Worm (Caenorhabditis elegans) whole organism, dauer: ENCODE data around the gene smc-6.

Experiments used
- unc-62 ChIP-seq: sonication (generic microtip); optimal IDR thresholded peaks from 2 replicates; lab custom pipeline; 2017; ENCODE audit warnings: missing biosample characterization, missing genetic modification reagents, missing genetic modification characterization

The smc-6 gene

DNA sequence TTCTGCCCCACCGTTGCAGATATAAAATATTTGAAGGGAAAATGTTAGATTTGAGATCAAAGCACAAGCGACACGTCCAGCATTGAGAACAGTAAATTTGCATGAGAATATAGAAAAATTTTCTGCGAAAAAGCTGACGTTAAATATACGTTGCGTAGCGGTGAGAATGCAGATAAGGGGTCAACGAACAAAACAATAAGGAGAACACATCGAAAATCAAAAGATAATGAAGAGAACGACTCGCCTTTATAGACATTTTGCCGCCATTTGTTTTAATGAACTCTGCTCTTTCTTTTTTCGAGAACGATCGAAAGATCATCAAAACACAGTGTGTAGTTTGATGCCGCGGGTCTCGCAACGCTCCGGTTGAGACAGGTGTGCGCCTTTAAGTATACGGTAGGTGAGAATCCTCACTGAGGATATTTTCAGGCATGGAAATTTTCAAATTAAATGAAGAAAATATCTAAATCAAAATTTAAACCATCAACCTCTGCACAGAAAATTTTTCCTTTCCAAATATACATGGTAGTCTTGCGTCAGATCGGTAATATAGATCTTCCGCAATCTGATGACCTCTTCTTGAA, 17.7 kb downstream of the smc-6 start:
- TF ChIP-seq unc-62 (GFP tag; lab: Kevin White, UChicago): no peak

DNA sequence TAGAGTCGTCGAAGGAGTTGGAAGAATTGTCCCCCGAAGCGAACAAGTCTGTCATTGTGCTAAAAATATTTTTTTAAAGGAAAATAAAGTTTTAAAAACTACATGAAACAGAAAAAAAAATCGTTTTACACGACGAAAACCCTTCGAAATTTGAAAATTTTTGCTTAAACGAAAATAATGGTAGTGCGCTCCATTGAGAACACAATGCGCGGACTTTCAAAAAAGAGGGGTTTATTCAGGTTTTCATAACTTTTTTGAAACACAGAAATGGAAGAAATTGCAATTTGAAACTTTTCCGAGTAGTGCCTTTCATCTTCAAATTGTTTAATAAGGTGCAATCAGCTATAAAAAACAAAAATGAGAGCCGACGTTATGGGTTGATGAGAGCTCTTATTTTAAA, 21.2 kb downstream of the smc-6 start, which contains the start of gene npp-5:
npp-5 (minus strand) TSS at position 59 of the 400 bp plus-strand sequence.
- TF ChIP-seq unc-62 (GFP tag; lab: Kevin White, UChicago): no peak

DNA sequence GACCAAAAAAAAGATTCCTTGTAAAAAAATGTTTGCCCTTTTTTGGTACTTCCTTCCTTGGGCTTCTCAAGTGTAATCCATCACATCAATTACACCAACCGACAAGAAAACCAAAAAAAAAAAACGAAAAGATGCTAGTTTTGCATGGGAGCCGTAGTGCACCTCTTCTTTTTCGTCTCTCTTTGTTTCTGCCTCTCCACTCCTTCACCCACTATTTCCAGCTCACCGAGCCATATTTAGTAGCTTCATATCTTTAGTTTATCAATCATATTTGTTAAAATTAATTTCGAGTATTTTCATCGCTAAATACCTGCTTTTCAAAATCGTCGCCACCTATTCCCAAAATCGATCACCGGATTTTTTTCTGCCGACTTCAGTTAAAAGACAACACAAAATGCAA, 22.2 kb downstream of the smc-6 start, which contains the start of gene F07A11.4:
F07A11.4 (plus strand) TSS at position 301 of the 400 bp plus-strand sequence.
- no peak for TF ChIP-seq unc-62 (GFP tag; lab: Kevin White, UChicago)

DNA sequence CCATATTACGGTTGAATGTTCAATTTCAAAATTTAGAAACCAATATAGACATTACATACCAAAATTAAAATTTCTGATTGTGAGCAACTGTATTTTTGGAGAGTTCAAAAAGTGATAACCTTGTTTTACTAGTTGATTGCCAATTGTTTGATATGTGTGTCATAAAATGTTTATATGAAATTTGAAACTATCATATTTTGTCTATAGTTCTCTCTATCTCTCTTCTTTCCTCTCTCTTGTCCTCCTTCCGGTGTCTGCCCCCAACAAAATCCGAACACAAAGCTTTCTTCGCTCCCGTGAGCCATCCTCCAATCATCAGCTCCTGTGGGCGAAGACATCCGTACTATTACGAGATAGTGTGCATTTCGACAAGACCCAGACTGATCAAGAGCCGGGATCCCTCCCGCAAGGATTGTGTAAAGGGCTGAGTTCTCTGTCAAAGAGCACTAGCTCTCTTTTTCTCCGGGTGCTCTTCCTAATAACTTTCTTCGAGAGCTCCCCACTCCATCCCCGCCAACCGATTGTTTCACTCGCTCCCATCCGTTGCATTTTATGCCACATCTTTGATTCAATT, 24.0 kb downstream of the smc-6 start:
- no peak for TF ChIP-seq unc-62 (GFP tag; lab: Kevin White, UChicago)

DNA sequence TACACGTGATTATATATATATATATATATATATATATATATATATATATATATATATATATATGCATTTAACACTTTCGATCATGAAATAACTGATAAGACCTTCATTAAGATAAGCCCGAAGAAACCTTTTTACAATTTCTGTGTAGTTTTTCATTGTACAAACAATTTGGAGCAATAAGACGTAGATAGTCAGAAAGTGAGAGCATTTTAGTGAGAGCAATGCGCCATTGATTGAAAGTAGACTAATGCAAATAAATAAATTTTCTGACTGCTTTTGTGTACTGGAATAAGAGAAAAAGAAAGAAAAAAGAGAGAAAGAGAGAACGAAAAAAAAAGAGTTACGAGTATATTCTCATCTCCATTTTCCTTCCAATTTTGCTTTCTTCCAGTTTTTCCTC, 26.1 kb downstream of the smc-6 start:
- TF ChIP-seq unc-62 (GFP tag; lab: Kevin White, UChicago): no peak

DNA sequence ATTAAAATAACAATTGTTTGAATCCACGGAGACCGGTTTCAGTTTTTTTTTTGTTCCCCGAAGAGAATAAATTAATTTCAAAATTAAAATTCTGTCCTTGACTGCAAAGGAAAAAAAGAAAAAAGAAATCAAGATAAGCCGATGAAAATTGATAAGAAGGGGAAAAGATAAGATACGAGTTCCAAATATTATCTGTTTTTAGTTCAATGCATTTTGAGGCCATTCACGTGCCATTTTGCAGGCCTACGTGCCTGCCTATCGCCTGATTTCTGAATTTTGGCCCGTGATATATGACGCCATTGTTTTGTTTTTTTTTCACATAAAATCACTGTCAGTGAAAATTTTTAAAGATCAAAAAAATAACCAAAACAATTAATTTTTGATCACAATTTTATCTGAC, 32.9 kb downstream of the smc-6 start:
- no peak for TF ChIP-seq unc-62 (GFP tag; lab: Kevin White, UChicago)

DNA sequence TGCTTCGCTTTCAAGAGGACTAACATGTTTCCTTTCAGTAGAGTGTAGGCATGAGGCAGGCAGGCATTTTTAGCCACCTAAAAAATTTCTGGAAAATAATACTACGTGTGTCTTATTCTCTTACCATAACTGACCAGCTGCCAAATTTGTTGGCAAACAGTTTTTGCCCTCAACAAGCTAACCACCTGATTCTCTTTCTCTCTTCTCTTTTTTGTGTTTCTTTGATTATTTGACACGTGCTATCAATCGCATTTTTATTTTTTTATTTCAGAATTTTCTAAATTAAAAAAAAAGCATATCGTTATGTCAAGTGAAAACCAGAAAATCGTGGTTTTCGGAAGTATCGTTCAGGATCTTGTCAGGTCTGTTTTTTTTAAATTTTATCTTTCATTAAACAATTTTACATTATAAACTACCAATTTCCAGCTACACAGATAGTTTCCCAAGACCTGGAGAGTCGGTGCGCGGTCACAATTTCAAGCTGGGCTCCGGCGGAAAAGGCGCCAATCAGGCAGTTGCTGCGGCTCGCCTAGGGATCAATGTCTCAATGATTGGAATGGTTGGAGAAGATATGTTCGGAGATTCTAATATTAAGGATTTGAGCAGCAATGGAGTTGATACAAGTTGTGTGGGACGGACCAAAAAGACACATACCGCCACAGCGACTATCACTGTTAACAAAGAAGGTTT, 33.7 kb downstream of the smc-6 start, which contains the start of gene F07A11.5:
F07A11.5 (plus strand) TSS at position 267 of the 690 bp plus-strand sequence.
- no peak for TF ChIP-seq unc-62 (GFP tag; lab: Kevin White, UChicago)

DNA sequence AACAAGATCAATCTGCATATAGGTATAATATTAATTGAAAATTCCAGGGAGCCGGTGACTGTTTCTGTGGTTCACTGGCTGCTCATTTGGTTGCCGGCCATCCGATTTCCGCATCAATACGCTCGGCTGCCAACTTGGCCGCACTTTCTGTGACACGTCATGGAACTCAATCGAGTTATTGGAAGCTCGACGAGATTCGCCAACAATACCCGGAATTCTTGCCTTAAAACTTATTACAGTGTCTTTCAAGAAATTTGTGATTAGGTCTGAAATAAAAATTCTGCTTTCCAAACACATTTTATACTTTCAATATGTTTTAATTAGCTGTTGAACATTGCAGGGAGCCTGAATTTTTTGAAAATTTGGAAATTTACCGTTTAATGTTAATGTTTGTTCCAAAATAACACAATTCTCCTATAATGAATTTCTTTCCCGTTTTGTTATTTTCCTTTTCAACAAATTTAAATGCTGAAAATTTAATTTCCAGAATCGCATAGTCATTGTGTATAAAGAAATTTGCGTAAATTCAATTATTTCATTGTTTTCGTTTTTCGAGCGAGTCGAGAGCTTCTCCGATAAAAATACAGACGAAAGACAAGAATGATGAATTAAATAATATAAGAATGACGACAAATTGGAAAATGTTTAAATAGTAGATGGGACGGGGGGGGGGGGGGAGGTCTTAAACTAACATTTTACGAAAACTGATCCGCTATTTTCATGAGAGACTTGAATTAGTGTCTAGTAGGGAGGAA, 35.8 kb downstream of the smc-6 start:
- no peak for TF ChIP-seq unc-62 (GFP tag; lab: Kevin White, UChicago)

DNA sequence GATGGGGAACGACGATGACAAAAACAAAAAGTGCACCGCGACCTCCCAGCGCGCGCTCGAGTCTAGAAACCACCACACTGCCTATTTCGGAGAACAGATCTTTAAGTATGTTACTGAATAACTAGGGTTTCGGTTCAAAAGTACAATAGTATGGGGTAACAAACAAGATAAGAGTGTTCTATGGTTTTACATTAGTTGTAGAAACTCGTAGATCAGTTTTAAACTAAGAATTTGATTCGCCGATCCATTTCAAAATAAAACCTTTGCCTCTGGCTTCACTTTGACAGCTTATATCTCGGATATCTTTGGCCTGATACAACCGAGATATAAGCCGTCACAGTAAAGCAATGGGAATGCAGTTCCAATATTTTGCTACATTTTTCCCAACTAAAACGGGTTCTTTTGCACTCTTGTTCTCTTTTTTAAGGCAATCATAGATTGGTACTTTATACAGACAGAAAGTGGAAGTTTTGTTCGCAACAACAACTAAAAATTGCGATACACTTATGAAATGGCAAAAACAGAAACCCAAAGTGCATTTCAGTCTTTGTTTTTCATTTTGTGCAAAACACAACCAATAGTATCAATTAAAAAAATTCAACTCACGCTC, 37.9 kb downstream of the smc-6 start:
- TF ChIP-seq unc-62 (GFP tag; lab: Kevin White, UChicago): no peak

DNA sequence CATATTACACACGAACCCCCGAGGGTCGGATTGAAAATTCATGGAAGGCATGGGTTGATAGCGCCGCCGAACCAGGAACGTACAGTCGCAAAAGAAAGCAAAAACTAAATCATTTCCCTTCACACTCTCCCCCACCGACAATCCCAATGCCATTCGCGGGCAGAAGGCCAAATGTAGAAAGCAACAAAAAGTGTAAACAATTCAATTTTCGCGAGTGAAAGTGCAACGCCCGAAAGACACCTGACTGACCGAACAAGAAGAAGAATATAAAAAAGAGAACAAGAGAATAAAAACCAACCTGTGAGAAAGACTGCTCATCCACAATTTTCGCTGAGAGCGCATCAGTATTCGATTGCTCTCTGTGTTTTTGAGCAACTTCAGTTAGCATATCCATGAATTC, 39.2 kb downstream of the smc-6 start:
- TF ChIP-seq unc-62 (GFP tag; lab: Kevin White, UChicago): no peak

DNA sequence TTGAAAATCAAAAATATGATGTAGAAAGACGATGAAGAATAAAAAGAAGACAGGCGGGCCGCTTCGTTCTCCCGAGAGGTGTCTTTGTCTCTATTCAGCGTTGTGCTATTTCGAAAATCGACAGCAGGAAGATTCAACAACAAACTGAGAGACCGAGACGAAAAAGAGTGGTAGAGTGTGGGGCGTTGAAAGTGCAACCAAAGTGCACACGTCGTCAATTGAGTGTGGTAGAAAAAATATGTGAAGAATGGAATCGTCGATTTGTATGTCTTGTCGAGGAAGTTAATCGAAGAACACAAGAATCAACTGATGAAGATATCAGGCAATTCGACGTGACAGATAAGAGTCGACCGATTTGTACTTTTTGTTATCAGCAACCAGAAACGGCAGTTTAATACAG, 40.7 kb downstream of the smc-6 start:
- no peak for TF ChIP-seq unc-62 (GFP tag; lab: Kevin White, UChicago)

DNA sequence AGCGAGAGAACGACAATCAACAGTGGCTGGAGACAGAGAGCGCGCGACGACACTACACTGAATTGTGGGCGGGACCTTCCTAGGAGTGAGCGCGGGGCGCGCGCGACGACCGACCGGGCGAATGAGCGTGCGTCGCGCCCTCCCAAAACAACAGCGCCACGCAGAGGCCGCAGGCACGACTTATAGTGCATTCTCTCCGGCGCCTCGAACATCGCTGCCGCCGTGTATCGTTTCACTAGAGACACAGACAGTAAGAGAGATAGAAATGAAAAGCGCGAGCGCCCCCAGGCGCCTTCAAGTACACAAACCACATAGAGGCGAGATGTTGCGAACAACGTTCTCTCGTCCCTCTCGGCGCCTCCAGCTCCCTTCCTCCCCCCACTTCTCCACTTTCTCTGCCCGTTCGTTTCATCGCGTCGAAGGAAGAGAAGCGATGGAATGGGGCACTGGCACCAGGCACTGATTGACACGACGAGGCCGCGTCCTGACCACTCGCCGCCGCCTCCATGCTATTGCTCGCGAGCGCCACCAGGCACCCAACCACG, 41.5 kb downstream of the smc-6 start:
- TF ChIP-seq unc-62 (GFP tag; lab: Kevin White, UChicago): peak; percentile 2

DNA sequence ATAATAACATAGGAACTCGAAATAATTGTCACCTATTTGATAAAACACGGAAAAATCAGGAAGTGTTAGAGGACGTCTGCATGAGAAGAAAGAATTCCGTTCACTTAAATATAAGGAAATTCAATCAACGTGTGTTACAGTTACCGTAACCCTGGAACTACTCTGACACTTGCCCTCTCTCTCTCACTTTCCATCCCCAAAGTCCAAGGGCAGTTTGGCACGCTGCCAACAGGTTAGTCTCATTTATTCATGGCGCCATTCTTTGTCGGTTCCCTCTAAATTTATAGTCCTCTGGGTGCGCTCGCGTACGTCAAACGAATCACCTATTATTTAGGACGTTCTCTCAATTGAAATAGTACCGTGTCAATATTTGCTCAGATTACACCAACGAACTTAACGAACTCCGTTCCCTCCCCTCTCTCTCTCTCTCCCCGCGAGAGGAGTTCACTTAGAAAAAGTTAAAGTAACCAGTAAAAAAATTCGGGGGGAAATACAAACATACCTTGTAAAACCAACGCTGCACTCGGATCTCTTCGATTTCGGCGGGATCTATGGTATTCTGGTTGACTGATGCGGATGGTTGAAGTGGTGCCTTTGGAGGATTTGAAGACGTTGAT, 42.2 kb downstream of the smc-6 start:
- TF ChIP-seq unc-62 (GFP tag; lab: Kevin White, UChicago): no peak

DNA sequence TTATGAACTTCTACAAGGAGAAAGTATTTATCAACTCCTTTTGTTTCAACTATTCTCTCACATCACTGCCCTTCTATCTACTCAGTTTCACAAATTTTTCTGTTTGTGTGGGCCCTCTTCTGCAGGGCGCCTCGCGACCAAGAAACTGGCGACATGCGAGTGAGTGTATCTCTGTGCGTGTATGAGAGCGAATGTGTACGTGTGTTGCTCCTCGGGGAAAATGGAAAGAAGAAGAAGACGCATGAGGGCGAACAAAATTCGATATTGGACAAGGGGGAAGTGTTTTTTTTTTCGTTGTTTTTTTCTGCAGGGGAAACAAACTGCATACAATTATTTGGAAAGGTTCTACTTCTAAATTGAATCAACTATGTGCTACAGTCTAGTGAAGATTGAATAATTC, 43.1 kb downstream of the smc-6 start:
- no peak for TF ChIP-seq unc-62 (GFP tag; lab: Kevin White, UChicago)

DNA sequence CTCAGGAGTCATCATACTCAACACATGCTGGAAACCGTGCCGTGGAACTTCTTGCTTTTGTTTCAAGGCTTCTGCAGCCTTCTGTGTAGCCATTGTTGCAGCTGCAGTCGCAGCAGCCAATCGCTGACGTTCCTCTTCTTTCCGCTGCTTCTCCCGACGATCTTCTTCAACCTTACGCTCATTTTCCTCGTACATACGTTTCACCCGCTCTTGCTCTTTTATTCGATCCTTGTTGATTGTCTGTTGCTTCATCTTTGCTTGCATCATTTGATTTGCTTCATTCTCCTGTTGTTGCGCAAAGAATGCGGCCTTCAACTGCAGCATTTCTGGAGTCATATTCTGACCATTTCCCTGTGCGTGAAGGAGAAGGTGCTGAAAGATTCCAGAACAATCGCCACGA, 44.1 kb downstream of the smc-6 start:
- no peak for TF ChIP-seq unc-62 (GFP tag; lab: Kevin White, UChicago)
